Fruit fly (Drosophila melanogaster): ENCODE measurements around the gene CG15387.

The CG15387 gene

DNA sequence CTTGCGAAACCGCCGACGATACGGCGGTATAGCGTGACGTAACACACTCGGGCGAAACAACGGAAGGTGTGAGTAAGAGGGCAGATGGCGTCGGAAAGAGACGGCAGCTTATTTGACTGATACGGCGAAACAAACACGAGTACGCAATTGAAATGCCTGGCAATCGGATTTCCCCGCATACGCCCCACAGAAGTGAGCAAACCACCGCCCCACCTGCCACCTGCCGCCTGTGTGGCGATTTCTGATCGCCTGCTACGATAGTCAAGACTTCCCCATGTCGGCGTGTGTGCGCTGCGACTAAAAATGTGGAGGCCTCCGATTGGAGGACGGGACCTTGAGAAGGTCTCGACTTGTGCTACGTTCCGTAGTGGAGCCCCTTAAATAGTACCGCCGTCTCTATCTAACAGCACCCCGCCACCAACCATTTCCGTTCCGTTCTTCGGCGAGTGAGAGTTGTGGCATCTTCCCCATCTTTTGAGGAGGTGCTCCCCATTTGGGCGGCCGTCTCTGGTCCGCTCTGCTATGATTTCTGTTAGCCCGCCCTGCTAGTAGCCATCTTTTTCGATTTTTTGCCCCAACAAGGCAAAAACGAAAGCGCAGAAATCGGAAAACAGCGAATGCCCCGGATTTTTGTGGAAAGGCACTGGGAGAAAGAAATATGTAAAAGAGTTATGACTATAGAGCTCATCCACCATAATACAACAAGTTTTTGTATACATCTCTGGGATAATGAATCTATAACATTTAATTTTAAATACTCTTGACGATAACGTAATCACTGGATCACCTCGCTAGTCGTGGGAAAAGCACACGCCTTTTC lies 27.3 kb downstream of the CG15387 start:
- TF ChIP-seq Fer3 (tag; optimal IDR thresholded peaks at IDR 0.05): peak; percentile 78
- peak; percentile 69 for TF ChIP-seq salm (tag; optimal IDR thresholded peaks at IDR 0.05)
- peak; percentile 91 for TF ChIP-seq unpg (GFP tag; optimal IDR thresholded peaks at IDR 0.05)
- TF ChIP-seq prd (optimal IDR thresholded peaks at IDR 0.05): no peak
- TF ChIP-seq prd (GFP tag; IDR thresholded peaks at IDR 0.05): no peak
- TF ChIP-seq CG14667 (GFP tag; IDR thresholded peaks at IDR 0.05): no peak
- peak; percentile 87 for TF ChIP-seq pum (GFP tag; optimal IDR thresholded peaks at IDR 0.05)
- TF ChIP-seq CG8089 (GFP tag; optimal IDR thresholded peaks at IDR 0.05): peak; percentile 87
- peak; percentile 71 for TF ChIP-seq CG15514 (GFP tag; optimal IDR thresholded peaks at IDR 0.05)
- TF ChIP-seq tup (GFP tag; optimal IDR thresholded peaks at IDR 0.05): peak; percentile 78
- peak; percentile 95 for TF ChIP-seq CG1603 (tag; optimal IDR thresholded peaks at IDR 0.05)
- TF ChIP-seq aop (GFP tag; IDR thresholded peaks at IDR 0.05): no peak
- peak; percentile 50 for TF ChIP-seq Hand (GFP tag; optimal IDR thresholded peaks at IDR 0.05)
- peak; percentile 80 for TF ChIP-seq eyg (GFP tag; optimal IDR thresholded peaks at IDR 0.05)
- TF ChIP-seq CG5180 (GFP tag; optimal IDR thresholded peaks at IDR 0.05): peak; percentile 43
- TF ChIP-seq Blimp-1 (GFP tag; optimal IDR thresholded peaks at IDR 0.05): peak; percentile 86
- peak; percentile 45 for TF ChIP-seq CG3838 (GFP tag; optimal IDR thresholded peaks at IDR 0.05)
- peak in 1 of 2 experiments; percentile 29 for TF ChIP-seq crp (GFP tag; optimal IDR thresholded peaks at IDR 0.05)
- TF ChIP-seq amos (GFP tag; IDR thresholded peaks at IDR 0.05; ENCODE audit: partially characterized antibody): no peak
- TF ChIP-seq gem (tag; optimal IDR thresholded peaks at IDR 0.05): peak; percentile 94
- TF ChIP-seq CG11247 (GFP tag; IDR thresholded peaks at IDR 0.05): no peak
- peak; percentile 90 for TF ChIP-seq CG17359 (tag; optimal IDR thresholded peaks at IDR 0.05)
- peak; percentile 82 for TF ChIP-seq Fer1 (GFP tag; optimal IDR thresholded peaks at IDR 0.05)
- TF ChIP-seq CG10565 (GFP tag; optimal IDR thresholded peaks at IDR 0.05): peak; percentile 48
- TF ChIP-seq Mad (GFP tag; optimal IDR thresholded peaks at IDR 0.05): peak; percentile 76
- peak; percentile 82 for TF ChIP-seq pho (GFP tag; optimal IDR thresholded peaks at IDR 0.05)
- peak; percentile 86 for TF ChIP-seq gsb-n (tag; optimal IDR thresholded peaks at IDR 0.05)
- no peak for TF ChIP-seq Trl (optimal IDR thresholded peaks at IDR 0.05)
- TF ChIP-seq Trl (GFP tag; optimal IDR thresholded peaks at IDR 0.05): peak; percentile 90
- no peak for TF ChIP-seq lmd (GFP tag; IDR thresholded peaks at IDR 0.05)
- peak; percentile 50 for TF ChIP-seq CG10274 (GFP tag; optimal IDR thresholded peaks at IDR 0.05)
- TF ChIP-seq CG1233 (GFP tag; optimal IDR thresholded peaks at IDR 0.05): peak; percentile 75
- TF ChIP-seq fd96Cb (tag; optimal IDR thresholded peaks at IDR 0.05): peak; percentile 90
- TF ChIP-seq chif (GFP tag; optimal IDR thresholded peaks at IDR 0.05): peak; percentile 89 to 91
- no peak for TF ChIP-seq lov (optimal IDR thresholded peaks at IDR 0.05)
- no peak for TF ChIP-seq lov (GFP tag; IDR thresholded peaks at IDR 0.05)
- TF ChIP-seq Taf1 (GFP tag; IDR thresholded peaks at IDR 0.05): no peak
- TF ChIP-seq BtbVII (GFP tag; optimal IDR thresholded peaks at IDR 0.05): peak; percentile 72
- TF ChIP-seq zfh1 (GFP tag; IDR thresholded peaks at IDR 0.05): no peak
- TF ChIP-seq sens (GFP tag): peak; percentile 99
- peak; percentile 88 for TF ChIP-seq Gug (GFP tag; IDR thresholded peaks at IDR 0.05)
- peak; percentile 55 for TF ChIP-seq ab (GFP tag; optimal IDR thresholded peaks at IDR 0.05)
- TF ChIP-seq CG17912 (GFP tag; optimal IDR thresholded peaks at IDR 0.05): no peak
- TF ChIP-seq CG10366 (GFP tag; IDR thresholded peaks at IDR 0.05): no peak
- TF ChIP-seq gt (GFP tag; IDR thresholded peaks at IDR 0.05): no peak
- peak; percentile 80 for TF ChIP-seq zf30C (GFP tag; optimal IDR thresholded peaks at IDR 0.05)
- TF ChIP-seq Eip74EF (GFP tag; optimal IDR thresholded peaks at IDR 0.05): peak in 1 of 2 experiments; percentile 73
- peak; percentile 67 for TF ChIP-seq trh (GFP tag; optimal IDR thresholded peaks at IDR 0.05)
- no peak for TF ChIP-seq E2f1 (GFP tag; IDR thresholded peaks at IDR 0.05)
- TF ChIP-seq Dref (GFP tag; IDR thresholded peaks at IDR 0.05): no peak

All from whole organism, embryonic.